Worm (Caenorhabditis elegans) whole organism, L4/young adult: ENCODE data around the gene K10C2.2.

Source experiments
- W03F9.2 ChIP-seq: fragments of 150-350 bp; optimal IDR thresholded peaks from 2 replicates; lab custom pipeline; 2014; ENCODE audit warnings: missing biosample characterization, missing genetic modification characterization
- dao-5 ChIP-seq: sonication (generic microtip); optimal IDR thresholded peaks from 2 replicates; lab custom pipeline; 2016; ENCODE audit warnings: missing genotype, missing genetic modification characterization, moderate library complexity, missing compliant biosample characterization

- TF ChIP-seq dao-5 (tag; lab: Kevin White, UChicago): no peak
- no peak for TF ChIP-seq W03F9.2 (tag; lab: Kevin White, UChicago)
Observed at ce11 chrX:6445239-6445638, 11.7 kb upstream of the K10C2.2 start.
